Worm (Caenorhabditis elegans) whole organism, L4 larva: Measurements from ENCODE around the gene F20B6.4.

Experiments used
- F26F4.8 ChIP-seq: fragments of 200-800 bp; sonication (Bioruptor generic); conservative IDR thresholded peaks from 2 replicates; pipeline ENCODE4 v1.3.6; 2022; ENCODE audit warnings: missing genetic modification characterization, missing compliant biosample characterization
- F37D6.2 ChIP-seq: sonication (generic microtip); optimal IDR thresholded peaks from 2 replicates; lab custom pipeline; 2016; ENCODE audit warnings: mild to moderate bottlenecking, missing genetic modification characterization, missing compliant biosample characterization
- F49E8.2 ChIP-seq: sonication (generic microtip); optimal IDR thresholded peaks from 2 replicates; lab custom pipeline; 2016; ENCODE audit warnings: missing compliant biosample characterization, mild to moderate bottlenecking, missing genetic modification characterization, borderline replicate concordance
- Y48G9A.11 ChIP-seq: fragments of 200-800 bp; sonication (Bioruptor generic); IDR thresholded peaks from 2 replicates; pipeline ENCODE4 v1.3.6; 2022; ENCODE audit warnings: missing genetic modification reagents, missing genetic modification characterization, missing compliant biosample characterization
- Y75B8A.6 ChIP-seq: fragments of 200-800 bp; sonication (Bioruptor generic); IDR thresholded peaks from 2 replicates; pipeline ENCODE4 v1.3.6; 2022; ENCODE audit warnings: missing genetic modification reagents, missing genetic modification characterization, missing compliant biosample characterization
- ZK337.2 ChIP-seq: fragments of 200-800 bp; sonication (Bioruptor generic); IDR thresholded peaks from 2 replicates; pipeline ENCODE4 v1.3.6; 2022; ENCODE audit warnings: missing genetic modification reagents, missing genetic modification characterization, missing compliant biosample characterization
- aly-2 ChIP-seq: sonication (generic microtip); optimal IDR thresholded peaks from 2 replicates; lab custom pipeline; 2018; ENCODE audit warnings: missing biosample characterization, missing genetic modification characterization
- ama-1 ChIP-seq: fragments of 150-350 bp; optimal IDR thresholded peaks from 2 replicates; lab custom pipeline; 2014; ENCODE audit warnings: inconsistent platforms, mixed read lengths
- ceh-20 ChIP-seq: fragments of 200-800 bp; sonication (Bioruptor generic); IDR thresholded peaks from 2 replicates; pipeline ENCODE4 v1.3.6; 2022; ENCODE audit warnings: missing genetic modification reagents, missing genetic modification characterization, missing compliant biosample characterization
- ceh-32 ChIP-seq: sonication (generic microtip); optimal IDR thresholded peaks from 2 replicates; lab custom pipeline; 2016; ENCODE audit warnings: mild to moderate bottlenecking, missing genetic modification characterization, missing compliant biosample characterization; ENCODE audit not compliant: poor library complexity
- ceh-44 ChIP-seq: fragments of 200-800 bp; sonication (Bioruptor generic); IDR thresholded peaks from 2 replicates; pipeline ENCODE4 v1.3.6; 2022; ENCODE audit warnings: missing genetic modification reagents, missing genetic modification characterization, missing compliant biosample characterization
- ceh-62 ChIP-seq: sonication (generic microtip); optimal IDR thresholded peaks from 2 replicates; lab custom pipeline; 2017; ENCODE audit warnings: missing biosample characterization, missing genetic modification characterization
- cey-2 ChIP-seq: sonication (generic microtip); optimal IDR thresholded peaks from 3 replicates; lab custom pipeline; 2017; ENCODE audit warnings: missing genetic modification characterization, mild to moderate bottlenecking, missing compliant biosample characterization, antibody characterized with exemption, borderline replicate concordance; ENCODE audit not compliant: insufficient read depth
- ctbp-1 ChIP-seq: fragments of 200-800 bp; sonication (Bioruptor generic); IDR thresholded peaks from 2 replicates; pipeline ENCODE4 v1.3.6; 2022; ENCODE audit warnings: missing genetic modification reagents, missing genetic modification characterization, missing compliant biosample characterization
- daf-19 ChIP-seq: fragments of 200-800 bp; sonication (Bioruptor generic); conservative IDR thresholded peaks from 2 replicates; pipeline ENCODE4 v1.3.6; 2022; ENCODE audit warnings: missing genetic modification characterization, missing compliant biosample characterization
- dmd-6 ChIP-seq: fragments of 200-800 bp; sonication (Bioruptor generic); IDR thresholded peaks from 2 replicates; pipeline ENCODE4 v1.3.6; 2022; ENCODE audit warnings: missing genetic modification reagents, missing genetic modification characterization, missing compliant biosample characterization
- dve-1 ChIP-seq: sonication (generic microtip); optimal IDR thresholded peaks from 2 replicates; lab custom pipeline; 2017; ENCODE audit warnings: antibody characterized with exemption, mild to moderate bottlenecking, missing genetic modification characterization, missing compliant biosample characterization; ENCODE audit not compliant: insufficient read depth
- egl-27 ChIP-seq: sonication (generic microtip); optimal IDR thresholded peaks from 3 replicates; lab custom pipeline; 2017; ENCODE audit warnings: missing biosample characterization, missing genetic modification reagents, missing genetic modification characterization
- fkh-10 ChIP-seq: fragments of 150-350 bp; optimal IDR thresholded peaks from 2 replicates; lab custom pipeline; 2014; ENCODE audit warnings: missing biosample characterization, missing genetic modification reagents, missing genetic modification characterization
- hif-1 ChIP-seq, 2 experiments: sonication (generic microtip); optimal IDR thresholded peaks; 2 replicates each; lab custom pipeline; 2016 to 2017; ENCODE audit warnings: missing compliant biosample characterization in 2 of 2, missing genetic modification characterization in 2 of 2, missing genetic modification reagents in 2 of 2, missing genotype in 2 of 2, mild to moderate bottlenecking in 1 of 2
- hlh-11 ChIP-seq: fragments of 200-800 bp; sonication (Bioruptor generic); optimal IDR thresholded peaks from 2 replicates; lab custom pipeline; 2018; ENCODE audit warnings: mild to moderate bottlenecking, missing genetic modification characterization, missing compliant biosample characterization
- hlh-30 ChIP-seq: sonication (generic microtip); optimal IDR thresholded peaks from 2 replicates; lab custom pipeline; 2017; ENCODE audit warnings: antibody characterized with exemption, mild to moderate bottlenecking, missing genetic modification characterization, missing compliant biosample characterization; ENCODE audit not compliant: insufficient read depth
- jun-1 ChIP-seq: fragments of 150-350 bp; optimal IDR thresholded peaks from 2 replicates; lab custom pipeline; 2014; ENCODE audit warnings: missing biosample characterization, missing genetic modification reagents, missing genetic modification characterization
- lin-15B ChIP-seq: fragments of 150-350 bp; sonication (generic microtip); optimal IDR thresholded peaks from 3 replicates; lab custom pipeline; 2014; ENCODE audit warnings: missing biosample characterization, missing genetic modification characterization
- lin-38 ChIP-seq: fragments of 200-800 bp; sonication (Bioruptor generic); IDR thresholded peaks from 2 replicates; pipeline ENCODE4 v1.3.6; 2022; ENCODE audit warnings: missing genetic modification reagents, missing genetic modification characterization, missing compliant biosample characterization
- lin-39 ChIP-seq: fragments of 150-350 bp; optimal IDR thresholded peaks from 2 replicates; lab custom pipeline; 2014; ENCODE audit warnings: missing biosample characterization, missing genetic modification reagents, missing genetic modification characterization
- lir-3 ChIP-seq: sonication (generic microtip); optimal IDR thresholded peaks from 2 replicates; lab custom pipeline; 2016; ENCODE audit warnings: mild to moderate bottlenecking, missing genetic modification characterization, missing compliant biosample characterization
- lsy-2 ChIP-seq, 2 experiments: fragments of 150-350 bp in 1 of 2; sonication (generic microtip) in 1 of 2; optimal IDR thresholded peaks; 2 replicates each; lab custom pipeline; 2014 to 2017; ENCODE audit warnings: missing biosample characterization in 2 of 2, missing genetic modification characterization in 2 of 2
- madf-5 ChIP-seq, 2 experiments: fragments of 200-800 bp; sonication (Bioruptor generic); IDR thresholded peaks; 2 replicates each; pipeline ENCODE4 v1.3.6; 2022; ENCODE audit warnings: missing compliant biosample characterization in 2 of 2, missing genetic modification characterization in 2 of 2
- mdt-29 ChIP-seq: fragments of 200-800 bp; sonication (Bioruptor generic); IDR thresholded peaks from 2 replicates; pipeline ENCODE4 v1.3.6; 2022; ENCODE audit warnings: missing genetic modification reagents, missing genetic modification characterization, missing compliant biosample characterization
- mep-1 ChIP-seq: fragments of 150-350 bp; sonication (generic microtip); optimal IDR thresholded peaks from 3 replicates; lab custom pipeline; 2014; ENCODE audit warnings: missing biosample characterization, missing genetic modification characterization
- mes-2 ChIP-seq: sonication (generic microtip); optimal IDR thresholded peaks from 2 replicates; lab custom pipeline; 2016; ENCODE audit warnings: missing genotype, mild to moderate bottlenecking, missing genetic modification characterization, missing compliant biosample characterization; ENCODE audit not compliant: poor library complexity, severe bottlenecking
- mxl-2 ChIP-seq: fragments of 200-800 bp; sonication (Bioruptor generic); conservative IDR thresholded peaks from 2 replicates; pipeline ENCODE4 v1.3.6; 2022; ENCODE audit warnings: missing genetic modification reagents, missing genetic modification characterization, missing compliant biosample characterization
- nhr-11 ChIP-seq: fragments of 150-350 bp; optimal IDR thresholded peaks from 2 replicates; lab custom pipeline; 2014; ENCODE audit warnings: missing biosample characterization, missing genetic modification characterization
- nhr-25 ChIP-seq: sonication (generic microtip); optimal IDR thresholded peaks from 2 replicates; lab custom pipeline; 2017; ENCODE audit warnings: missing genetic modification characterization, mild to moderate bottlenecking, missing compliant biosample characterization, antibody characterized with exemption, moderate library complexity, borderline replicate concordance; ENCODE audit not compliant: insufficient read depth
- nhr-41 ChIP-seq: fragments of 200-800 bp; sonication (Bioruptor generic); IDR thresholded peaks from 2 replicates; pipeline ENCODE4 v1.3.6; 2022; ENCODE audit warnings: missing genetic modification reagents, missing genetic modification characterization, missing compliant biosample characterization
- saeg-2 ChIP-seq: fragments of 200-800 bp; sonication (Bioruptor generic); IDR thresholded peaks from 2 replicates; pipeline ENCODE4 v1.3.6; 2022; ENCODE audit warnings: missing genetic modification reagents, missing genetic modification characterization, missing compliant biosample characterization
- skn-1 ChIP-seq: fragments of 150-350 bp; optimal IDR thresholded peaks from 2 replicates; lab custom pipeline; 2014; ENCODE audit warnings: missing biosample characterization, missing genetic modification characterization
- snpc-4 ChIP-seq: fragments of 150-350 bp; optimal IDR thresholded peaks from 2 replicates; lab custom pipeline; 2014; ENCODE audit warnings: missing biosample characterization, missing genetic modification characterization
- tra-1 ChIP-seq: fragments of 200-800 bp; sonication (Bioruptor generic); IDR thresholded peaks from 2 replicates; pipeline ENCODE4 v1.3.6; 2022; ENCODE audit warnings: missing genetic modification reagents, missing genetic modification characterization, missing compliant biosample characterization
- vab-7 ChIP-seq: fragments of 200-800 bp; sonication (Bioruptor generic); IDR thresholded peaks from 2 replicates; pipeline ENCODE4 v1.3.6; 2022; ENCODE audit warnings: missing genetic modification reagents, missing genetic modification characterization, missing compliant biosample characterization
- zfp-2 ChIP-seq: sonication (generic microtip); optimal IDR thresholded peaks from 2 replicates; lab custom pipeline; 2016; ENCODE audit warnings: mild to moderate bottlenecking, missing genetic modification characterization, missing compliant biosample characterization
- ztf-7 ChIP-seq: fragments of 150-350 bp; optimal IDR thresholded peaks from 2 replicates; lab custom pipeline; 2014; ENCODE audit warnings: missing biosample characterization, missing genetic modification characterization

F20B6.4 gene

DNA sequence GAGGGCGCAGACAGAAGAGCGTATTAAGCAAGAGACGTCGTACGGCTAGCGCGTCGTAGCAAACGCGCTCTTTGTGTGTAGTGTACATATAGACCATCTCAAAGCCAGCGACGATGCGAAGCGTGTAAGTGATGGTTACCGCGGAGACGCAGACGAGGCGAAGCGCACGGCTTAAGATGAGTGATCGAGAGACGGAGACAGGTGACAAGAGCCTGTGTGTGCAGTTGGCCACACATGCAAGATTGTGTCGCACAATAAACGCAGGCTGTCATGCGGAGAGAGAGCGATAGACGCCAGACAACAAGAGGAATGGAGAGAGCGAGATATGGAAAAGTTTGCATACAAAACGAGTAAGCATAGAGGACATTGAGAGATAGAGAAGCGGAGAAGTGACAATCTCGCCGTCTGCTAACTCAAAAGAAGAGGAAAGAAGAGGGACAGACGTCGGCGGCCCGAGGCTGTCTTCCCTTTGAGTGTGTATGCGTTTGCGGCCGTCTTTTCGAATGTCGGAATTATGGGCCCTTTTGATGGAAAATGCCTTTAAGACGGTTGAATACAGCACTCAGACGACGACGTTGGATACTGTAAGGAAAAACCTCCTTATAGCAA is 26.6 kb upstream of the F20B6.4 start (continued):
- no peak for TF ChIP-seq ceh-62
- peak; percentile 11 to 43 for TF ChIP-seq hif-1 (tag; optimal IDR thresholded peaks at IDR 0.05; lab: Kevin White, UChicago)
- TF ChIP-seq daf-19 (GFP tag; lab: Robert Waterston, UW) = 0 out of 2 replicates have a peak, but pooled peaks have one; percentile 15
- TF ChIP-seq mep-1 (tag; lab: Kevin White, UChicago) = peak; percentile 61
- TF ChIP-seq Y75B8A.6 (GFP tag; lab: Robert Waterston, UW) = no peak
- TF ChIP-seq snpc-4 (tag; lab: Kevin White, UChicago) = no peak
- no peak for TF ChIP-seq tra-1 (GFP tag; lab: Robert Waterston, UW)
- peak; percentile 67 for TF ChIP-seq F37D6.2 (tag; lab: Kevin White, UChicago)
- peak; percentile 81 for TF ChIP-seq nhr-25 (tag; lab: Kevin White, UChicago)
- no peak for TF ChIP-seq ZK337.2
- TF ChIP-seq vab-7 (GFP tag; lab: Robert Waterston, UW) = no peak
- peak; percentile 96 for TF ChIP-seq ama-1
- TF ChIP-seq lin-38 = peak; percentile 47
- TF ChIP-seq jun-1 (tag; lab: Kevin White, UChicago) = peak; percentile 32
- peak; percentile 62 for TF ChIP-seq ceh-32
- TF ChIP-seq lin-15B (tag; lab: Kevin White, UChicago) = no peak
- peak; percentile 71 to 79 for TF ChIP-seq lsy-2 (tag; optimal IDR thresholded peaks at IDR 0.05; lab: Kevin White, UChicago)
- no peak for TF ChIP-seq skn-1
- TF ChIP-seq Y48G9A.11 (GFP tag; lab: Robert Waterston, UW) = no peak
- peak; percentile 44 for TF ChIP-seq lir-3 (tag; lab: Kevin White, UChicago)
- no peak for TF ChIP-seq cey-2 (tag; lab: Kevin White, UChicago)
- no peak for TF ChIP-seq zfp-2 (tag; lab: Kevin White, UChicago)
- TF ChIP-seq mes-2 (tag; lab: Kevin White, UChicago) = peak; percentile 46
- peak; percentile 63 for TF ChIP-seq saeg-2 (GFP tag; lab: Robert Waterston, UW)
- TF ChIP-seq aly-2 (tag; lab: Kevin White, UChicago) = no peak
- no peak for TF ChIP-seq F26F4.8
- TF ChIP-seq nhr-41 = no peak
- TF ChIP-seq lin-39 (tag; lab: Kevin White, UChicago) = no peak
- no peak; the same call in 1 of the 2 replicates for TF ChIP-seq mdt-29 (GFP tag; lab: Robert Waterston, UW)
- TF ChIP-seq ceh-44 = no peak
- no peak for TF ChIP-seq fkh-10 (GFP tag; lab: Kevin White, UChicago)

- peak in 1 of 2 experiments; percentile 62 for TF ChIP-seq lsy-2 (tag; optimal IDR thresholded peaks at IDR 0.05; lab: Kevin White, UChicago)
- no peak for TF ChIP-seq egl-27 (tag; lab: Kevin White, UChicago)
- peak; percentile 15 for TF ChIP-seq mep-1 (tag; lab: Kevin White, UChicago)
- peak; percentile 44 for TF ChIP-seq nhr-11 (tag; lab: Kevin White, UChicago)
These were observed 25.9 kb upstream of the F20B6.4 start for ce11 chrX:4222200-4222599.

- no peak for TF ChIP-seq hif-1 (tag; optimal IDR thresholded peaks at IDR 0.05; lab: Kevin White, UChicago)
- peak; percentile 81 for TF ChIP-seq hlh-30
- TF ChIP-seq mxl-2 (GFP tag; lab: Robert Waterston, UW) = no peak
- no peak for TF ChIP-seq F49E8.2
- no peak for TF ChIP-seq ctbp-1
- TF ChIP-seq dve-1 (tag; lab: Kevin White, UChicago) = peak; percentile 7
- no peak for TF ChIP-seq ZK337.2
- peak; percentile 26 for TF ChIP-seq mes-2 (tag; lab: Kevin White, UChicago)
- peak; percentile 62; the same call in 1 of the 2 replicates for TF ChIP-seq ceh-20
- no peak for TF ChIP-seq lsy-2 (tag; optimal IDR thresholded peaks at IDR 0.05; lab: Kevin White, UChicago)
- TF ChIP-seq dmd-6 (GFP tag; lab: Robert Waterston, UW) = peak; percentile 21; the same call in 1 of the 2 replicates
- no peak for TF ChIP-seq ztf-7 (tag; lab: Kevin White, UChicago)
- peak; percentile 54 for TF ChIP-seq hlh-11 (tag; lab: Kevin White, UChicago)
- TF ChIP-seq madf-5 (GFP tag; IDR thresholded peaks at IDR 0.05; lab: Robert Waterston, UW) = no peak
These were observed 23.2 kb upstream of the F20B6.4 start for ce11 chrX:4219487-4219886.
